Fruit fly (Drosophila melanogaster) Kc167 (cell line): ENCODE measurements around the gene mura.

ENCODE experiments used
- Myc ChIP-seq: fragments of >200 bp; optimal IDR thresholded peaks from 2 replicates; lab custom pipeline; 2017; ENCODE audit warnings: missing external identifiers
- Sin3A ChIP-seq: fragments of >200 bp; optimal IDR thresholded peaks from 2 replicates; lab custom pipeline; 2018; ENCODE audit warnings: missing external identifiers
- h ChIP-seq: fragments of >200 bp; optimal IDR thresholded peaks from 3 replicates; lab custom pipeline; 2018; ENCODE audit warnings: missing external identifiers
- psq ChIP-seq: fragments of >200 bp; optimal IDR thresholded peaks from 2 replicates; lab custom pipeline; 2017; ENCODE audit warnings: missing external identifiers

DNA sequence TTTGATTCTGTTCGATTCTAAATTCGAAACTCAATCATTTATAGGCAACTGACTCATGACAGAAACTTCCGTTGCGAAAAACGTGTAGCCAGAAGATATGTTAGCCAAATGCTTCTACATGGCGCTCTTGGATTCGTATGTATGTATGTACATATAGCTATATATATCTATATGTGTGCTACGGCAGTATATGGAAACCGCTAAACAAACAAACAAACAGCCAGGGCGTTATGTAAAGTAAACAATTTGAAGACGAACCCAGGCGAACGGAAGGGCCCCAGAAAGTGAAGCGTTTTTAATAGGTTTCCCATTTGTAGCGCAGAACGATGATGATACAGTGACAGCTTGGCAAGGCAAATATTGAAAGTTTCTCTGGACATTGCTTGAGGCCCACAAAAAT, 21.7 kb downstream of the mura start:
- TF ChIP-seq Sin3A (lab: Kevin White, UChicago), result no peak
- no peak for TF ChIP-seq h
- TF ChIP-seq psq (lab: Kevin White, UChicago), result no peak
- TF ChIP-seq Myc (lab: Kevin White, UChicago), result no peak
